Worm (Caenorhabditis elegans) whole organism, late embryonic: ENCODE measurements around the gene rcat-1.

ENCODE experiments used
- Y22D7AL.16 ChIP-seq: sonication (generic microtip); optimal IDR thresholded peaks from 2 replicates; lab custom pipeline; 2016; ENCODE audit warnings: missing genetic modification characterization, missing compliant biosample characterization
- ama-1 ChIP-seq: fragments of 150-350 bp; optimal IDR thresholded peaks from 2 replicates; lab custom pipeline; 2014
- ceh-14 ChIP-seq: sonication (generic microtip); optimal IDR thresholded peaks from 2 replicates; lab custom pipeline; 2016; ENCODE audit warnings: missing genotype, missing genetic modification characterization, missing compliant biosample characterization
- ceh-24 ChIP-seq: sonication (generic microtip); optimal IDR thresholded peaks from 2 replicates; lab custom pipeline; 2016; ENCODE audit warnings: mild to moderate bottlenecking, missing genetic modification characterization, missing compliant biosample characterization
- fkh-10 ChIP-seq: fragments of 150-350 bp; optimal IDR thresholded peaks from 2 replicates; lab custom pipeline; 2014; ENCODE audit warnings: missing biosample characterization, missing genetic modification reagents, missing genetic modification characterization
- hlh-30 ChIP-seq: sonication (generic microtip); optimal IDR thresholded peaks from 2 replicates; lab custom pipeline; 2017; ENCODE audit warnings: antibody characterized with exemption, missing genetic modification characterization, missing compliant biosample characterization; ENCODE audit not compliant: insufficient read depth
- nfya-1 ChIP-seq: sonication (generic microtip); optimal IDR thresholded peaks from 2 replicates; lab custom pipeline; 2017; ENCODE audit warnings: missing genetic modification characterization, mild to moderate bottlenecking, missing compliant biosample characterization, antibody characterized with exemption, moderate library complexity
- pha-4 ChIP-seq: fragments of 150-350 bp; optimal IDR thresholded peaks from 2 replicates; lab custom pipeline; 2018; ENCODE audit warnings: missing biosample characterization, missing genetic modification reagents, missing genetic modification characterization
- pqm-1 ChIP-seq: sonication (generic microtip); optimal IDR thresholded peaks from 2 replicates; lab custom pipeline; 2016; ENCODE audit warnings: missing genetic modification characterization, missing compliant biosample characterization
- rnt-1 ChIP-seq: sonication (generic microtip); optimal IDR thresholded peaks from 2 replicates; lab custom pipeline; 2016; ENCODE audit warnings: missing genetic modification characterization, missing compliant biosample characterization
- unc-86 ChIP-seq: sonication (generic microtip); optimal IDR thresholded peaks from 2 replicates; lab custom pipeline; 2016; ENCODE audit warnings: missing genetic modification characterization, missing compliant biosample characterization

ce11 chrIV:244843-245242, 10.4 kb downstream of the rcat-1 start, which contains the start of gene aass-1:
- TF ChIP-seq ceh-24 = no peak
- no peak for TF ChIP-seq Y22D7AL.16 (tag; lab: Kevin White, UChicago)
- TF ChIP-seq fkh-10 (GFP tag; lab: Kevin White, UChicago) = no peak
- TF ChIP-seq rnt-1 (tag; lab: Kevin White, UChicago) = no peak
- no peak for TF ChIP-seq pha-4 (tag; lab: Kevin White, UChicago)
- no peak for TF ChIP-seq unc-86 (tag; lab: Kevin White, UChicago)
- no peak for TF ChIP-seq nfya-1 (tag; lab: Kevin White, UChicago)
- no peak for TF ChIP-seq ceh-14
- TF ChIP-seq pqm-1 (tag; lab: Kevin White, UChicago) = no peak
- TF ChIP-seq ama-1 (lab: Kevin White, UChicago) = no peak
- no peak for TF ChIP-seq hlh-30
